Fruit fly (Drosophila melanogaster) Kc167 (cell line): ENCODE data around the gene sty.

Source experiments
- Myc ChIP-seq: fragments of >200 bp; optimal IDR thresholded peaks from 2 replicates; lab custom pipeline; 2017; ENCODE audit warnings: missing external identifiers
- Sin3A ChIP-seq: fragments of >200 bp; optimal IDR thresholded peaks from 2 replicates; lab custom pipeline; 2018; ENCODE audit warnings: missing external identifiers
- h ChIP-seq: fragments of >200 bp; optimal IDR thresholded peaks from 3 replicates; lab custom pipeline; 2018; ENCODE audit warnings: missing external identifiers
- insv ChIP-seq: fragments of >200 bp; optimal IDR thresholded peaks from 3 replicates; lab custom pipeline; 2018; ENCODE audit warnings: missing external identifiers
- psq ChIP-seq: fragments of >200 bp; optimal IDR thresholded peaks from 2 replicates; lab custom pipeline; 2017; ENCODE audit warnings: missing external identifiers
- ttk ChIP-seq: sonication (Bioruptor generic); optimal IDR thresholded peaks from 2 replicates; lab custom pipeline; 2017; ENCODE audit warnings: missing external identifiers

The sty gene

dm6 chr3L:3424846-3425245, at the start of gene sty:
Gene sty (minus strand): TSS chr3L:3424935.
- TF ChIP-seq insv (no peak), Sin3A (lab: Kevin White, UChicago) (no peak), psq (lab: Kevin White, UChicago) (no peak), ttk (no peak)

- TF ChIP-seq h (lab: Kevin White, UChicago) (no peak), insv (no peak), psq (lab: Kevin White, UChicago) (no peak), Myc (lab: Kevin White, UChicago) (no peak), ttk (no peak), Sin3A (lab: Kevin White, UChicago) (no peak)
These were observed 48.1 kb upstream of the sty start for dm6 chr3L:3472786-3473185.

- TF ChIP-seq insv (no peak), psq (lab: Kevin White, UChicago) (no peak)
These were observed 47.4 kb upstream of the sty start, which contains the start of the genes CG32267 and CG42324 for dm6 chr3L:3472063-3472528. Gene CG32267 (minus strand): TSS chr3L:3472113. Gene CG42324 (plus strand): TSS chr3L:3472447.

- TF ChIP-seq Myc (lab: Kevin White, UChicago): no peak
- no peak for TF ChIP-seq psq (lab: Kevin White, UChicago)
- no peak for TF ChIP-seq h (lab: Kevin White, UChicago)
- no peak for TF ChIP-seq Sin3A (lab: Kevin White, UChicago)
- no peak for TF ChIP-seq insv
- no peak for TF ChIP-seq ttk
These were observed 46.4 kb upstream of the sty start, which contains the start of gene CG14971 for dm6 chr3L:3471174-3471573. Gene CG14971 (minus strand): TSS chr3L:3471309.

dm6 chr3L:3469709-3470108, 45.0 kb upstream of the sty start:
- TF ChIP-seq psq (lab: Kevin White, UChicago) (no peak), Myc (lab: Kevin White, UChicago) (no peak)

dm6 chr3L:3466200-3466599, 41.5 kb upstream of the sty start, which contains the start of gene CycJ:
Gene CycJ (plus strand): TSS chr3L:3466428.
- no peak for TF ChIP-seq h (lab: Kevin White, UChicago)
- TF ChIP-seq psq (lab: Kevin White, UChicago): no peak
- TF ChIP-seq insv: no peak
- no peak for TF ChIP-seq ttk
- TF ChIP-seq Sin3A (lab: Kevin White, UChicago): no peak
- no peak for TF ChIP-seq Myc (lab: Kevin White, UChicago)

- TF ChIP-seq Sin3A (lab: Kevin White, UChicago) (no peak), Myc (lab: Kevin White, UChicago) (no peak), ttk (no peak), psq (lab: Kevin White, UChicago) (no peak), h (lab: Kevin White, UChicago) (no peak), insv (no peak)
These were observed 37.1 kb upstream of the sty start for dm6 chr3L:3461557-3462414.

dm6 chr3L:3461119-3461518, 36.4 kb upstream of the sty start, which contains the start of the genes CG46463 and armi:
Gene CG46463 (plus strand): TSS chr3L:3461315.
Gene armi (plus strand): TSS chr3L:3461317.
- TF ChIP-seq ttk (no peak), Myc (lab: Kevin White, UChicago) (no peak), psq (lab: Kevin White, UChicago) (no peak)

- TF ChIP-seq psq (lab: Kevin White, UChicago) (no peak), Myc (lab: Kevin White, UChicago) (no peak), Sin3A (lab: Kevin White, UChicago) (no peak), ttk (no peak), h (lab: Kevin White, UChicago) (no peak), insv (no peak)
These were observed 35.8 kb upstream of the sty start, which contains the start of gene eIF5B for dm6 chr3L:3460402-3461027. Gene eIF5B (minus strand): TSS chr3L:3460977.

dm6 chr3L:3456922-3457321, 32.2 kb upstream of the sty start:
- no peak for TF ChIP-seq Myc (lab: Kevin White, UChicago)
- TF ChIP-seq insv: no peak
- no peak for TF ChIP-seq ttk
- TF ChIP-seq psq (lab: Kevin White, UChicago): no peak
- TF ChIP-seq h (lab: Kevin White, UChicago): no peak
- no peak for TF ChIP-seq Sin3A (lab: Kevin White, UChicago)

dm6 chr3L:3456009-3456566, 31.4 kb upstream of the sty start:
- no peak for TF ChIP-seq ttk
- no peak for TF ChIP-seq Myc (lab: Kevin White, UChicago)

- TF ChIP-seq h (lab: Kevin White, UChicago): no peak
These were observed 30.8 kb upstream of the sty start for dm6 chr3L:3455555-3455939.
